Worm (Caenorhabditis elegans) whole organism, midembryonic: ENCODE results near the gene clec-173.

ENCODE experiments used
- T22C8.4 ChIP-seq: fragments of 200-800 bp; sonication (Bioruptor generic); IDR thresholded peaks from 2 replicates; pipeline ENCODE4 v1.3.6; 2022; ENCODE audit warnings: missing genetic modification characterization, missing compliant biosample characterization
- cog-1 ChIP-seq: sonication (generic microtip); optimal IDR thresholded peaks from 2 replicates; lab custom pipeline; 2016; ENCODE audit warnings: missing genetic modification characterization, missing compliant biosample characterization
- flt-1 ChIP-seq: fragments of 200-800 bp; sonication (Bioruptor generic); IDR thresholded peaks from 2 replicates; pipeline ENCODE4 v1.3.6; 2022; ENCODE audit warnings: missing genetic modification characterization, missing compliant biosample characterization
- klf-2 ChIP-seq: fragments of 200-800 bp; sonication (Bioruptor generic); conservative IDR thresholded peaks from 2 replicates; pipeline ENCODE4 v1.3.6; 2022; ENCODE audit warnings: missing genetic modification reagents, missing genetic modification characterization, missing compliant biosample characterization
- med-1 ChIP-seq: sonication (generic microtip); optimal IDR thresholded peaks from 2 replicates; lab custom pipeline; 2017; ENCODE audit warnings: missing genetic modification characterization, mild to moderate bottlenecking, missing compliant biosample characterization, antibody characterized with exemption, missing genetic modification reagents; ENCODE audit not compliant: insufficient read depth
- ref-1 ChIP-seq: fragments of 200-800 bp; sonication (Bioruptor generic); conservative IDR thresholded peaks from 2 replicates; pipeline ENCODE4 v1.3.6; 2022; ENCODE audit warnings: missing genetic modification reagents, missing genetic modification characterization, missing compliant biosample characterization
- tab-1 ChIP-seq: fragments of 200-800 bp; sonication (Bioruptor generic); IDR thresholded peaks from 2 replicates; pipeline ENCODE4 v1.3.6; 2022; ENCODE audit warnings: missing genetic modification characterization, missing compliant biosample characterization
- ztf-23 ChIP-seq: fragments of 200-800 bp; sonication (Bioruptor generic); IDR thresholded peaks from 2 replicates; pipeline ENCODE4 v1.3.6; 2022; ENCODE audit warnings: missing genetic modification reagents, missing genetic modification characterization, missing compliant biosample characterization
- ztf-29 ChIP-seq: fragments of 200-800 bp; sonication (Bioruptor generic); IDR thresholded peaks from 2 replicates; pipeline ENCODE4 v1.3.6; 2022; ENCODE audit warnings: missing genetic modification reagents, missing genetic modification characterization, missing compliant biosample characterization

- TF ChIP-seq flt-1 (GFP tag; lab: Robert Waterston, UW) (no peak), med-1 (GFP tag; lab: Kevin White, UChicago) (no peak), ref-1 (GFP tag; lab: Robert Waterston, UW) (no peak), tab-1 (no peak), ztf-29 (GFP tag; lab: Robert Waterston, UW) (no peak), T22C8.4 (no peak), cog-1 (tag; lab: Kevin White, UChicago) (no peak), klf-2 (GFP tag; lab: Robert Waterston, UW) (no peak), ztf-23 (GFP tag; lab: Robert Waterston, UW) (no peak)
Measured at ce11 chrIV:3254443-3254842, 13.0 kb downstream of the clec-173 start, which contains the start of gene dmd-9.
